Worm (Caenorhabditis elegans) whole organism, late embryonic: ENCODE measurements around the gene C33H5.13.

Experiments
- F13H6.1 ChIP-seq: sonication (generic microtip); optimal IDR thresholded peaks from 2 replicates; lab custom pipeline; 2016; ENCODE audit warnings: missing genetic modification characterization, missing compliant biosample characterization
- Y22D7AL.16 ChIP-seq: sonication (generic microtip); optimal IDR thresholded peaks from 2 replicates; lab custom pipeline; 2016; ENCODE audit warnings: missing genetic modification characterization, missing compliant biosample characterization
- ceh-14 ChIP-seq: sonication (generic microtip); optimal IDR thresholded peaks from 2 replicates; lab custom pipeline; 2016; ENCODE audit warnings: missing genotype, missing genetic modification characterization, missing compliant biosample characterization
- elt-2 ChIP-seq: sonication (generic microtip); optimal IDR thresholded peaks from 2 replicates; lab custom pipeline; 2016; ENCODE audit warnings: missing genetic modification reagents, missing genetic modification characterization, missing compliant biosample characterization
- fkh-10 ChIP-seq: fragments of 150-350 bp; optimal IDR thresholded peaks from 2 replicates; lab custom pipeline; 2014; ENCODE audit warnings: missing biosample characterization, missing genetic modification reagents, missing genetic modification characterization
- hlh-30 ChIP-seq: sonication (generic microtip); optimal IDR thresholded peaks from 2 replicates; lab custom pipeline; 2017; ENCODE audit warnings: antibody characterized with exemption, missing genetic modification characterization, missing compliant biosample characterization; ENCODE audit not compliant: insufficient read depth
- pqm-1 ChIP-seq: sonication (generic microtip); optimal IDR thresholded peaks from 2 replicates; lab custom pipeline; 2016; ENCODE audit warnings: missing genetic modification characterization, missing compliant biosample characterization
- unc-3 ChIP-seq, 2 experiments: fragments of 200-800 bp in 1 of 2; sonication (Bioruptor generic) in 1 of 2; sonication (generic microtip) in 1 of 2; conservative IDR thresholded peaks in 1 of 2; optimal IDR thresholded peaks in 1 of 2; 2 replicates each; pipeline versions ENCODE4 v1.3.6 to Lab custom; 2016 to 2022; ENCODE audit warnings: missing compliant biosample characterization in 2 of 2, missing genetic modification characterization in 2 of 2, missing genetic modification reagents in 1 of 2

DNA sequence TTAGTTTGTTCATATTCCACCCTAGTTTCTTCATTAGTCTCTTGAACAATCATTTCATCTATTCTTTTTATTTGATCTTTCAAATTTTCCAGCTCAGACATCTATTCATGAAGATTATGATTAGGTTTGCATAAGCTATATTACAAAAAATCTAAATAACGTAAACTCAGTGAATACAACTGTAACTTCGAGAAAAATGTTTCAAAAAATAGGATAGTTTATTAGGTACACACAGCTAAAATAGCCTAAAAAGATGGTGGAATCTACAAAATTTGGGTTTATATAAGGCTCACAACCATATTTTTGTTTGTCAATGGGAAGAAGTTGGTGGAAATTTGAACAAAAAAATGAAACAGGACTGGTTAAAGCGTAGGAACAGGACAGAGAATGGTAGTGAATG lies 20.6 kb upstream of the C33H5.13 start, which contains the start of gene zgpa-1:
- TF ChIP-seq pqm-1 (tag; lab: Kevin White, UChicago) (no peak), hlh-30 (tag; lab: Kevin White, UChicago) (no peak), Y22D7AL.16 (tag; lab: Kevin White, UChicago) (no peak), F13H6.1 (tag; lab: Kevin White, UChicago) (no peak), ceh-14 (no peak), elt-2 (tag; lab: Kevin White, UChicago) (no peak), unc-3 (GFP tag; conservative IDR thresholded peaks at IDR 0.05; lab: Robert Waterston, UW) (no peak), unc-3 (tag; optimal IDR thresholded peaks at IDR 0.05; lab: Kevin White, UChicago) (no peak), fkh-10 (GFP tag; lab: Kevin White, UChicago) (no peak)
